Fruit fly (Drosophila melanogaster) whole organism, embryonic: ENCODE results near the gene DnaJ-H.

Experiments
- B-H2 ChIP-seq: fragments of 200-800 bp; sonication (Bioruptor generic); optimal IDR thresholded peaks from 2 replicates; lab custom pipeline; 2018; ENCODE audit warnings: missing biosample characterization, mild to moderate bottlenecking, missing genetic modification characterization
- BtbVII ChIP-seq: fragments of 200-800 bp; sonication (Bioruptor generic); optimal IDR thresholded peaks from 3 replicates; lab custom pipeline; 2017; ENCODE audit warnings: missing biosample characterization, mild to moderate bottlenecking, missing genetic modification characterization
- CG1024 ChIP-seq: fragments of 200-800 bp; sonication (Bioruptor generic); IDR thresholded peaks from 2 replicates; pipeline ENCODE4 v1.3.6; 2022; ENCODE audit warnings: missing biosample characterization, missing genetic modification characterization
- CG10267 ChIP-seq: fragments of 200-800 bp; sonication (Bioruptor generic); optimal IDR thresholded peaks from 2 replicates; lab custom pipeline; 2018; ENCODE audit warnings: missing biosample characterization, mild to moderate bottlenecking, missing genetic modification characterization, moderate library complexity
- CG10321 ChIP-seq: fragments of 200-800 bp; sonication (Bioruptor generic); IDR thresholded peaks from 2 replicates; pipeline ENCODE4 v1.3.6; 2022; ENCODE audit warnings: missing biosample characterization, missing genetic modification characterization
- CG10366 ChIP-seq: fragments of 200-800 bp; sonication (Bioruptor generic); IDR thresholded peaks from 2 replicates; pipeline ENCODE4 v1.3.6; 2022; ENCODE audit warnings: missing biosample characterization, missing genetic modification characterization
- CG10431 ChIP-seq: fragments of 200-800 bp; sonication (Bioruptor generic); optimal IDR thresholded peaks from 3 replicates; lab custom pipeline; 2018; ENCODE audit warnings: missing biosample characterization, mild to moderate bottlenecking, missing genetic modification characterization
- CG14050 ChIP-seq: fragments of 200-800 bp; sonication (Bioruptor generic); IDR thresholded peaks from 3 replicates; pipeline ENCODE4 v1.3.6; 2022; ENCODE audit warnings: missing biosample characterization, missing genetic modification characterization
- CG15479 ChIP-seq: fragments of 200-800 bp; sonication (Bioruptor generic); optimal IDR thresholded peaks from 3 replicates; lab custom pipeline; 2019; ENCODE audit warnings: missing biosample characterization, mild to moderate bottlenecking, missing genetic modification characterization, moderate library complexity
- CG15601 ChIP-seq: fragments of 200-800 bp; sonication (Bioruptor generic); optimal IDR thresholded peaks from 3 replicates; lab custom pipeline; 2019; ENCODE audit warnings: missing biosample characterization, mild to moderate bottlenecking, missing genetic modification characterization, moderate library complexity
- CG17361 ChIP-seq: fragments of 200-800 bp; sonication (Bioruptor generic); IDR thresholded peaks from 3 replicates; pipeline ENCODE4 v1.3.6; 2022; ENCODE audit warnings: missing biosample characterization, missing genetic modification characterization
- CG2889 ChIP-seq: fragments of 200-800 bp; sonication (Bioruptor generic); IDR thresholded peaks from 3 replicates; pipeline ENCODE4 v1.3.6; 2022; ENCODE audit warnings: missing biosample characterization, missing genetic modification characterization
- CG30403 ChIP-seq: fragments of 200-800 bp; sonication (Bioruptor generic); optimal IDR thresholded peaks from 3 replicates; lab custom pipeline; 2016; ENCODE audit warnings: missing biosample characterization, missing genetic modification characterization
- CG3838 ChIP-seq: fragments of 200-800 bp; sonication (Bioruptor generic); optimal IDR thresholded peaks from 3 replicates; lab custom pipeline; 2016; ENCODE audit warnings: missing biosample characterization, missing genetic modification characterization
- CG4282 ChIP-seq: fragments of 200-800 bp; sonication (Bioruptor generic); optimal IDR thresholded peaks from 2 replicates; lab custom pipeline; 2016; ENCODE audit warnings: missing biosample characterization, missing genetic modification characterization
- CG4424 ChIP-seq: fragments of 200-800 bp; sonication (Bioruptor generic); optimal IDR thresholded peaks from 3 replicates; lab custom pipeline; 2016; ENCODE audit warnings: missing biosample characterization, missing genetic modification characterization
- CG5953 ChIP-seq: fragments of 200-800 bp; sonication (Bioruptor generic); IDR thresholded peaks from 2 replicates; pipeline ENCODE4 v1.3.6; 2022; ENCODE audit warnings: missing biosample characterization, missing genetic modification characterization
- CG6175 ChIP-seq: fragments of 200-800 bp; sonication (Bioruptor generic); IDR thresholded peaks from 3 replicates; pipeline ENCODE4 v1.3.6; 2022; ENCODE audit warnings: missing biosample characterization, missing genetic modification characterization
- CG7357 ChIP-seq: fragments of 200-800 bp; sonication (Bioruptor generic); IDR thresholded peaks from 3 replicates; pipeline ENCODE4 v1.3.6; 2022; ENCODE audit warnings: missing biosample characterization, missing genetic modification characterization
- CG9797 ChIP-seq: fragments of 200-800 bp; sonication (Bioruptor generic); optimal IDR thresholded peaks from 3 replicates; lab custom pipeline; 2018; ENCODE audit warnings: missing biosample characterization, mild to moderate bottlenecking, missing genetic modification characterization
- CG9876 ChIP-seq: fragments of 200-800 bp; sonication (Bioruptor generic); optimal IDR thresholded peaks from 2 replicates; lab custom pipeline; 2016; ENCODE audit warnings: missing biosample characterization, missing genetic modification characterization
- Dbx ChIP-seq: fragments of 200-800 bp; sonication (Bioruptor generic); IDR thresholded peaks from 3 replicates; pipeline ENCODE4 v1.3.6; 2022; ENCODE audit warnings: missing biosample characterization, missing genetic modification characterization
- Doc3 ChIP-seq: fragments of 200-800 bp; sonication (Bioruptor generic); IDR thresholded peaks from 3 replicates; pipeline ENCODE4 v1.3.6; 2022; ENCODE audit warnings: missing biosample characterization, missing genetic modification characterization; ENCODE audit not compliant: partially characterized antibody
- E2f1 ChIP-seq: fragments of 200-800 bp; sonication (Bioruptor generic); IDR thresholded peaks from 2 replicates; pipeline ENCODE4 v1.3.6; 2022; ENCODE audit warnings: missing biosample characterization, missing genetic modification characterization
- Fer1 ChIP-seq: fragments of 200-800 bp; sonication (Bioruptor generic); optimal IDR thresholded peaks from 2 replicates; lab custom pipeline; 2017; ENCODE audit warnings: missing biosample characterization, mild to moderate bottlenecking, missing genetic modification characterization
- Gsc ChIP-seq: fragments of 200-800 bp; sonication (Bioruptor generic); IDR thresholded peaks from 2 replicates; pipeline ENCODE4 v1.3.6; 2022; ENCODE audit warnings: missing biosample characterization, missing genetic modification characterization
- HmgD ChIP-seq: fragments of 200-800 bp; sonication (Bioruptor generic); optimal IDR thresholded peaks from 3 replicates; lab custom pipeline; 2016; ENCODE audit warnings: missing biosample characterization, missing genetic modification characterization
- Hr3 ChIP-seq: fragments of 200-800 bp; sonication (Bioruptor generic); optimal IDR thresholded peaks from 3 replicates; lab custom pipeline; 2016; ENCODE audit warnings: missing biosample characterization, missing genetic modification characterization
- Nf-YB ChIP-seq: fragments of 200-800 bp; sonication (Bioruptor generic); optimal IDR thresholded peaks from 3 replicates; lab custom pipeline; 2019; ENCODE audit warnings: missing biosample characterization, mild to moderate bottlenecking, missing genetic modification characterization, moderate library complexity
- Side ChIP-seq: fragments of 200-800 bp; sonication (Bioruptor generic); optimal IDR thresholded peaks from 2 replicates; lab custom pipeline; 2016; ENCODE audit warnings: missing biosample characterization, missing genetic modification characterization
- Spps ChIP-seq: fragments of 200-800 bp; sonication (Bioruptor generic); optimal IDR thresholded peaks from 2 replicates; lab custom pipeline; 2018; ENCODE audit warnings: missing biosample characterization, mild to moderate bottlenecking, missing genetic modification characterization
- Xbp1 ChIP-seq: fragments of 200-800 bp; sonication (Bioruptor generic); optimal IDR thresholded peaks from 3 replicates; lab custom pipeline; 2016; ENCODE audit warnings: missing biosample characterization, mild to moderate bottlenecking, missing genetic modification characterization
- aop ChIP-seq: fragments of 200-800 bp; sonication (Bioruptor generic); IDR thresholded peaks from 2 replicates; pipeline ENCODE4 v1.3.6; 2022; ENCODE audit warnings: missing biosample characterization, missing genetic modification characterization
- ap ChIP-seq: fragments of 200-800 bp; sonication (Bioruptor generic); IDR thresholded peaks from 2 replicates; pipeline ENCODE4 v1.3.6; 2022; ENCODE audit warnings: missing biosample characterization, missing genetic modification characterization
- bbx ChIP-seq: fragments of 200-800 bp; sonication (Bioruptor generic); IDR thresholded peaks from 2 replicates; pipeline ENCODE4 v1.3.6; 2022; ENCODE audit warnings: missing biosample characterization, missing genetic modification characterization; ENCODE audit not compliant: partially characterized antibody
- btn ChIP-seq: fragments of 200-800 bp; sonication (Bioruptor generic); optimal IDR thresholded peaks from 2 replicates; lab custom pipeline; 2016; ENCODE audit warnings: missing biosample characterization, missing genetic modification characterization
- disco-r ChIP-seq: fragments of 200-800 bp; sonication (Bioruptor generic); optimal IDR thresholded peaks from 2 replicates; lab custom pipeline; 2016; ENCODE audit warnings: missing biosample characterization, missing genetic modification characterization
- ems ChIP-seq: fragments of 200-800 bp; sonication (Bioruptor generic); optimal IDR thresholded peaks from 3 replicates; lab custom pipeline; 2016; ENCODE audit warnings: missing biosample characterization, missing genetic modification characterization
- fd3F ChIP-seq: fragments of 200-800 bp; sonication (Bioruptor generic); optimal IDR thresholded peaks from 2 replicates; lab custom pipeline; 2018; ENCODE audit warnings: missing biosample characterization, mild to moderate bottlenecking, missing genetic modification characterization, moderate library complexity
- fru ChIP-seq: fragments of >200 bp; optimal IDR thresholded peaks from 2 replicates; lab custom pipeline; 2017
- gro ChIP-seq: fragments of 200-800 bp; sonication (Bioruptor generic); optimal IDR thresholded peaks from 2 replicates; lab custom pipeline; 2016; ENCODE audit warnings: missing biosample characterization, missing genetic modification characterization
- gsb-n ChIP-seq: fragments of 200-800 bp; sonication (Bioruptor generic); optimal IDR thresholded peaks from 3 replicates; lab custom pipeline; 2018; ENCODE audit warnings: missing biosample characterization, mild to moderate bottlenecking, missing genetic modification characterization
- ham ChIP-seq: fragments of 200-800 bp; sonication (Bioruptor generic); IDR thresholded peaks from 2 replicates; pipeline ENCODE4 v1.3.6; 2022; ENCODE audit warnings: missing biosample characterization, missing genetic modification characterization
- jigr1 ChIP-seq: fragments of 200-800 bp; sonication (Bioruptor generic); IDR thresholded peaks from 3 replicates; pipeline ENCODE4 v1.3.6; 2022; ENCODE audit warnings: missing biosample characterization, missing genetic modification characterization
- knrl ChIP-seq: fragments of 200-800 bp; sonication (Bioruptor generic); IDR thresholded peaks from 3 replicates; pipeline ENCODE4 v1.3.6; 2022; ENCODE audit warnings: missing biosample characterization, missing genetic modification characterization; ENCODE audit not compliant: partially characterized antibody
- nau ChIP-seq: fragments of 200-800 bp; sonication (Bioruptor generic); optimal IDR thresholded peaks from 3 replicates; lab custom pipeline; 2017; ENCODE audit warnings: missing biosample characterization, mild to moderate bottlenecking, missing genetic modification characterization, missing genetic modification reagents
- p53 ChIP-seq: fragments of 200-800 bp; sonication (Bioruptor generic); optimal IDR thresholded peaks from 2 replicates; lab custom pipeline; 2016; ENCODE audit warnings: missing biosample characterization, missing genetic modification characterization
- stc ChIP-seq: fragments of 200-800 bp; sonication (Bioruptor generic); IDR thresholded peaks from 2 replicates; pipeline ENCODE4 v1.3.6; 2022; ENCODE audit warnings: missing biosample characterization, missing genetic modification characterization
- stwl ChIP-seq: fragments of 200-800 bp; sonication (Bioruptor generic); optimal IDR thresholded peaks from 3 replicates; lab custom pipeline; 2018; ENCODE audit warnings: missing biosample characterization, mild to moderate bottlenecking, missing genetic modification characterization, moderate library complexity
- wek ChIP-seq: fragments of 200-800 bp; sonication (Bioruptor generic); optimal IDR thresholded peaks from 3 replicates; lab custom pipeline; 2018; ENCODE audit warnings: missing biosample characterization, mild to moderate bottlenecking, missing genetic modification characterization, moderate library complexity
- zf30C ChIP-seq: fragments of 200-800 bp; sonication (Bioruptor generic); optimal IDR thresholded peaks from 3 replicates; lab custom pipeline; 2018; ENCODE audit warnings: missing biosample characterization, mild to moderate bottlenecking, missing genetic modification characterization
- zfh1 ChIP-seq: fragments of 200-800 bp; sonication (Bioruptor generic); IDR thresholded peaks from 3 replicates; pipeline ENCODE4 v1.3.6; 2022; ENCODE audit warnings: missing biosample characterization, missing genetic modification characterization

DnaJ-H gene

DNA sequence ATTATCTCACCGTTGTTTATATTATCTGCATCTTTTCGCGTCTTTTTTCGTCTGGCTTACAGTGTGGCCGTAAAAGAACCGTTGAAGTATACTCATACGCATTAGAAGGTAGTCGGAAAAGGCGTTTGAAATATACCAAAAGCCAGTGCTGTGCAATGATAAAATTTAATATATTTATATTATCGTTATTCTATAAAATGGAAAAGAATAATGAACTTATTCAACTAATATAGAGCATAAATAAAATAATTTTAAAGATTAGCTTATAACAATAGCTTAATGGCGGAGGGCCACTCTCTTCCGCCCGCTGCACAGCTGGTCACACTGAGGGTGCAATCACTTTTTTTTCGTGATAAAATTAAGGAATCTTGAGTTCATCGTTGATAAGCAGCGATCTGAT lies 26.0 kb upstream of the DnaJ-H start, which contains the start of the genes CG16974 and Edem2 (continued):
- TF ChIP-seq Doc3 (GFP tag; lab: Robert Waterston, UW) = no peak
- peak; percentile 81 for TF ChIP-seq zfh1 (GFP tag; lab: Robert Waterston, UW)
- TF ChIP-seq disco-r (GFP tag; lab: Kevin White, UChicago) = no peak
- TF ChIP-seq ap (GFP tag; lab: Robert Waterston, UW) = peak; percentile 63
- TF ChIP-seq btn (GFP tag; lab: Kevin White, UChicago) = no peak
- peak; percentile 40 for TF ChIP-seq Nf-YB (GFP tag; lab: Kevin White, UChicago)
- TF ChIP-seq CG9876 (GFP tag; lab: Kevin White, UChicago) = no peak
- peak; percentile 67 for TF ChIP-seq Fer1
- no peak for TF ChIP-seq zf30C (GFP tag; lab: Kevin White, UChicago)
- no peak for TF ChIP-seq wek
- peak; percentile 59; the same call in 2 of the 3 replicates for TF ChIP-seq Dbx (GFP tag; lab: Robert Waterston, UW)
- 0 out of 3 replicates have a peak, but pooled peaks have one; percentile 31 for TF ChIP-seq CG6175 (GFP tag; lab: Robert Waterston, UW)
- peak; percentile 85 for TF ChIP-seq Xbp1
- TF ChIP-seq CG10366 = 0 out of 2 replicates have a peak, but pooled peaks have one; percentile 49
- TF ChIP-seq CG14050 (GFP tag; lab: Robert Waterston, UW) = peak; percentile 44; the same call in 2 of the 3 replicates
- TF ChIP-seq fd3F (GFP tag; lab: Kevin White, UChicago) = peak; percentile 30
- TF ChIP-seq p53 = no peak
- peak; percentile 40; the same call in 1 of the 3 replicates for TF ChIP-seq CG2889 (GFP tag; lab: Robert Waterston, UW)
- TF ChIP-seq CG3838 (GFP tag; lab: Kevin White, UChicago) = peak; percentile 52
- TF ChIP-seq CG30403 (GFP tag; lab: Kevin White, UChicago) = peak; percentile 88
- peak; percentile 64 for TF ChIP-seq E2f1
- TF ChIP-seq Side = no peak
- TF ChIP-seq CG17361 (GFP tag; lab: Robert Waterston, UW) = no peak
- no peak for TF ChIP-seq B-H2
- no peak for TF ChIP-seq CG1024 (GFP tag; lab: Robert Waterston, UW)
- no peak for TF ChIP-seq bbx (GFP tag; lab: Robert Waterston, UW)
- TF ChIP-seq Spps (tag; lab: Kevin White, UChicago) = peak; percentile 50
- TF ChIP-seq CG15601 (tag; lab: Kevin White, UChicago) = no peak
- no peak for TF ChIP-seq aop (GFP tag; lab: Robert Waterston, UW)
- TF ChIP-seq CG10431 (GFP tag; lab: Kevin White, UChicago) = no peak
- TF ChIP-seq CG4282 = no peak
- peak; percentile 69 for TF ChIP-seq stc
- TF ChIP-seq BtbVII (GFP tag; lab: Kevin White, UChicago) = no peak
- peak; percentile 96 for TF ChIP-seq CG9797
- TF ChIP-seq gsb-n (tag; lab: Kevin White, UChicago) = no peak
- peak; percentile 97 for TF ChIP-seq CG10267 (tag; lab: Kevin White, UChicago)
- no peak for TF ChIP-seq nau (GFP tag; lab: Kevin White, UChicago)
- TF ChIP-seq stwl (tag; lab: Kevin White, UChicago) = peak; percentile 88
- TF ChIP-seq Hr3 (GFP tag; lab: Kevin White, UChicago) = peak; percentile 78
- TF ChIP-seq fru (lab: Kevin White, UChicago) = no peak
- TF ChIP-seq HmgD (GFP tag; lab: Kevin White, UChicago) = no peak
- no peak for TF ChIP-seq jigr1 (GFP tag; lab: Robert Waterston, UW)
- TF ChIP-seq gro (GFP tag; lab: Kevin White, UChicago) = no peak
- TF ChIP-seq knrl = peak; percentile 48
- no peak for TF ChIP-seq ham
- TF ChIP-seq CG15479 (GFP tag; lab: Kevin White, UChicago) = no peak
- peak; percentile 46; the same call in 1 of the 3 replicates for TF ChIP-seq CG7357 (GFP tag; lab: Robert Waterston, UW)
- TF ChIP-seq CG10321 = no peak
- peak; percentile 54 for TF ChIP-seq ems (GFP tag; lab: Kevin White, UChicago)
- TF ChIP-seq CG5953 (GFP tag; lab: Robert Waterston, UW) = peak; percentile 42; the same call in 1 of the 2 replicates
- TF ChIP-seq Gsc = no peak
- no peak for TF ChIP-seq CG4424 (GFP tag; lab: Kevin White, UChicago)
